Worm (Caenorhabditis elegans) whole organism, L3 larva: ENCODE results near the gene F46H6.5.

Experiments
- R02D3.7 ChIP-seq: fragments of 150-350 bp; optimal IDR thresholded peaks from 2 replicates; lab custom pipeline; 2014; ENCODE audit warnings: missing biosample characterization, missing genetic modification characterization
- ZK546.5 ChIP-seq: sonication (generic microtip); optimal IDR thresholded peaks from 2 replicates; lab custom pipeline; 2017; ENCODE audit warnings: missing biosample characterization, missing genetic modification characterization
- aly-2 ChIP-seq: fragments of 150-350 bp; optimal IDR thresholded peaks from 2 replicates; lab custom pipeline; 2014; ENCODE audit warnings: missing biosample characterization, missing genetic modification characterization
- ama-1 ChIP-seq: fragments of 150-350 bp; optimal IDR thresholded peaks from 2 replicates; lab custom pipeline; 2018
- ceh-16 ChIP-seq: sonication (generic microtip); optimal IDR thresholded peaks from 2 replicates; lab custom pipeline; 2017; ENCODE audit warnings: missing biosample characterization, missing genetic modification characterization
- ceh-28 ChIP-seq: fragments of 150-350 bp; optimal IDR thresholded peaks from 2 replicates; lab custom pipeline; 2014; ENCODE audit warnings: missing biosample characterization, missing genetic modification reagents, missing genetic modification characterization
- ceh-82 ChIP-seq: fragments of 150-350 bp; optimal IDR thresholded peaks from 2 replicates; lab custom pipeline; 2014; ENCODE audit warnings: missing biosample characterization, missing genetic modification characterization
- ceh-9 ChIP-seq: sonication (generic microtip); optimal IDR thresholded peaks from 2 replicates; lab custom pipeline; 2018; ENCODE audit warnings: missing biosample characterization, missing genetic modification characterization
- daf-12 ChIP-seq: fragments of 150-350 bp; optimal IDR thresholded peaks from 2 replicates; lab custom pipeline; 2014; ENCODE audit warnings: missing biosample characterization, missing genetic modification reagents, missing genetic modification characterization
- egl-5 ChIP-seq: fragments of 150-350 bp; optimal IDR thresholded peaks from 2 replicates; lab custom pipeline; 2017; ENCODE audit warnings: missing biosample characterization, missing genetic modification reagents, missing genetic modification characterization, inconsistent platforms
- elt-2 ChIP-seq: sonication (generic microtip); optimal IDR thresholded peaks from 2 replicates; lab custom pipeline; 2016; ENCODE audit warnings: missing genetic modification reagents, mild to moderate bottlenecking, missing genetic modification characterization, missing compliant biosample characterization
- elt-3 ChIP-seq, 3 experiments: fragments of 150-350 bp in 1 of 3; sonication (generic microtip) in 2 of 3; optimal IDR thresholded peaks; 2 replicates in 2 of 3; 4 replicates in 1 of 3; lab custom pipeline; 2014 to 2017; ENCODE audit warnings: missing biosample characterization in 3 of 3, missing genetic modification characterization in 3 of 3
- fkh-2 ChIP-seq: fragments of 150-350 bp; optimal IDR thresholded peaks from 2 replicates; lab custom pipeline; 2014; ENCODE audit warnings: missing biosample characterization, missing genetic modification reagents, missing genetic modification characterization
- fos-1 ChIP-seq: fragments of 150-350 bp; optimal IDR thresholded peaks from 2 replicates; lab custom pipeline; 2014; ENCODE audit warnings: missing biosample characterization, missing genetic modification characterization
- hmg-11 ChIP-seq: sonication (generic microtip); optimal IDR thresholded peaks from 2 replicates; lab custom pipeline; 2016; ENCODE audit warnings: missing genetic modification characterization, missing compliant biosample characterization
- jun-1 ChIP-seq: fragments of 150-350 bp; optimal IDR thresholded peaks from 2 replicates; lab custom pipeline; 2014; ENCODE audit warnings: missing biosample characterization, missing genetic modification reagents, missing genetic modification characterization
- lin-39 ChIP-seq: fragments of 150-350 bp; optimal IDR thresholded peaks from 2 replicates; lab custom pipeline; 2018; ENCODE audit warnings: missing biosample characterization, missing genetic modification reagents, missing genetic modification characterization
- lsy-12 ChIP-seq: sonication (generic microtip); optimal IDR thresholded peaks from 2 replicates; lab custom pipeline; 2016; ENCODE audit warnings: mild to moderate bottlenecking, missing genetic modification characterization, missing compliant biosample characterization
- mdl-1 ChIP-seq: fragments of 150-350 bp; optimal IDR thresholded peaks from 2 replicates; lab custom pipeline; 2014; ENCODE audit warnings: missing biosample characterization, missing genetic modification characterization
- mml-1 ChIP-seq: fragments of 150-350 bp; sonication (generic microtip); optimal IDR thresholded peaks from 3 replicates; lab custom pipeline; 2014; ENCODE audit warnings: missing biosample characterization, missing genetic modification characterization
- nfya-1 ChIP-seq: sonication (generic microtip); optimal IDR thresholded peaks from 2 replicates; lab custom pipeline; 2017; ENCODE audit warnings: missing genetic modification characterization, mild to moderate bottlenecking, missing compliant biosample characterization, antibody characterized with exemption, moderate library complexity; ENCODE audit not compliant: insufficient read depth
- nhr-11 ChIP-seq: fragments of 150-350 bp; optimal IDR thresholded peaks from 2 replicates; lab custom pipeline; 2014; ENCODE audit warnings: missing biosample characterization, missing genetic modification characterization
- nhr-12 ChIP-seq: fragments of 150-350 bp; optimal IDR thresholded peaks from 2 replicates; lab custom pipeline; 2014; ENCODE audit warnings: missing biosample characterization, missing genetic modification characterization
- nhr-23 ChIP-seq: fragments of 150-350 bp; optimal IDR thresholded peaks from 2 replicates; lab custom pipeline; 2014; ENCODE audit warnings: missing biosample characterization, missing genetic modification reagents, missing genetic modification characterization
- nhr-237 ChIP-seq: fragments of 150-350 bp; optimal IDR thresholded peaks from 2 replicates; lab custom pipeline; 2014; ENCODE audit warnings: missing biosample characterization, missing genetic modification characterization
- nhr-25 ChIP-seq: sonication (generic microtip); optimal IDR thresholded peaks from 2 replicates; lab custom pipeline; 2017; ENCODE audit warnings: missing biosample characterization, missing genetic modification characterization
- nhr-28 ChIP-seq: fragments of 150-350 bp; optimal IDR thresholded peaks from 2 replicates; lab custom pipeline; 2014; ENCODE audit warnings: missing biosample characterization, missing genetic modification characterization
- nhr-43 ChIP-seq: sonication (generic microtip); optimal IDR thresholded peaks from 2 replicates; lab custom pipeline; 2016; ENCODE audit warnings: mild to moderate bottlenecking, missing genetic modification characterization, missing compliant biosample characterization; ENCODE audit not compliant: poor library complexity, severe bottlenecking
- nhr-67 ChIP-seq: fragments of 150-350 bp; optimal IDR thresholded peaks from 2 replicates; lab custom pipeline; 2014; ENCODE audit warnings: missing biosample characterization, missing genetic modification characterization
- pha-4 ChIP-seq: fragments of 150-350 bp; optimal IDR thresholded peaks from 2 replicates; lab custom pipeline; 2014; ENCODE audit warnings: missing biosample characterization, missing genetic modification reagents, missing genetic modification characterization
- pqm-1 ChIP-seq: fragments of 150-350 bp; optimal IDR thresholded peaks from 2 replicates; lab custom pipeline; 2017; ENCODE audit warnings: missing biosample characterization, missing genetic modification characterization, inconsistent platforms
- sea-2 ChIP-seq: fragments of 150-350 bp; sonication (generic microtip); optimal IDR thresholded peaks from 4 replicates; lab custom pipeline; 2014; ENCODE audit warnings: missing biosample characterization, missing genetic modification reagents, missing genetic modification characterization
- skn-1 ChIP-seq: fragments of 150-350 bp; optimal IDR thresholded peaks from 2 replicates; lab custom pipeline; 2014; ENCODE audit warnings: missing biosample characterization, missing genetic modification characterization
- snpc-4 ChIP-seq: fragments of 150-350 bp; optimal IDR thresholded peaks from 2 replicates; lab custom pipeline; 2014; ENCODE audit warnings: missing biosample characterization, missing genetic modification characterization
- tbx-2 ChIP-seq: sonication (generic microtip); optimal IDR thresholded peaks from 2 replicates; lab custom pipeline; 2016; ENCODE audit warnings: mild to moderate bottlenecking, missing genetic modification characterization, missing compliant biosample characterization
- unc-39 ChIP-seq: sonication (generic microtip); optimal IDR thresholded peaks from 4 replicates; lab custom pipeline; 2017; ENCODE audit warnings: missing biosample characterization, missing genetic modification characterization
- unc-62 ChIP-seq: fragments of 150-350 bp; sonication (generic microtip); optimal IDR thresholded peaks from 4 replicates; lab custom pipeline; 2014; ENCODE audit warnings: missing biosample characterization, missing genetic modification reagents, missing genetic modification characterization
- ztf-4 ChIP-seq: fragments of 150-350 bp; optimal IDR thresholded peaks from 2 replicates; lab custom pipeline; 2014; ENCODE audit warnings: missing biosample characterization, missing genetic modification characterization

Gene F46H6.5

DNA sequence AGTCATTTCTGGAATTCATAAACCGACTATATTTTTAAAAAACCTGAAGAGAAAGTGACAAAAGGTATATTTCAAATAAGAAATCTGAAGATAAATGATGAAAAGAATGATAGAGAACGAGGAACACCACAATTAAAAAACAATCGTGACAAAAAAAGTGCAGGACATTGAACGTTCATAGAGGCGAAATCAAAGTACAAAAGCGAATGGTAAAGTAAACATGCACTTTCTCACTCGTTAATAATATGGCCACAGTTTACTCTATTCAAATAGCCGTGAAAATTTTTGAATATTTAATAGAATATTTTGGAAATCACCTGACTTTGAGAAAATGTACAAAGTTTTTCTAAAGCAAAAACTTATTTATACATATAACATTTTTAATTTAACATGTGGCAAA lies at the start of gene F46H6.5:
F46H6.5 (minus strand) TSS at position 10 of the 400 bp plus-strand sequence.
- TF ChIP-seq lsy-12 (tag; lab: Kevin White, UChicago): no peak
- no peak for TF ChIP-seq ztf-4 (tag; lab: Kevin White, UChicago)
- TF ChIP-seq pha-4 (tag; lab: Kevin White, UChicago): peak; percentile 74
- TF ChIP-seq pqm-1 (tag; lab: Kevin White, UChicago): peak; percentile 8
- TF ChIP-seq, all 47 proteins: peak for 2

DNA sequence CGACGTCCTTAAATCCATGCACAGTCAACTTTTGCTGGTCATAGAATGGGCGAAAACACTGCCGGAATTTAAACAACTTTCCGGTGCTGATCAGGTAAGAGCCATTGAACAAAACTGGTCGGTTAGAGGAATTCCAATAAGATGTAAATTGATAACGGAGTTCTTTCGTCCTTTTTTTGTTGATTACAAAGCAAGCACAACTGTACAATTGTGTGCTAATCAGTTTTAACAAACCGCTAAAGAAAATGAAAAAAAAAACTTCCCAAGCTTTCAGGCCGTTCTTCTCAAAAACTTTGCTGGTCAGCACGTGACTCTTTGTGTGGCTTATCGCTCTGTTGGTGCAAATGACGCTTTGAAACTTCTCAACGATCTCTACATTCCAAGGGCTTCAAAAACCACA lies 42.1 kb upstream of the F46H6.5 start:
- TF ChIP-seq jun-1 (tag; lab: Kevin White, UChicago) (no peak), mdl-1 (no peak), skn-1 (tag; lab: Kevin White, UChicago) (no peak), pha-4 (tag; lab: Kevin White, UChicago) (peak; percentile 10), elt-2 (tag; lab: Kevin White, UChicago) (peak; percentile 56), snpc-4 (tag; lab: Kevin White, UChicago) (no peak), pqm-1 (tag; lab: Kevin White, UChicago) (peak; percentile 73), mml-1 (tag; lab: Kevin White, UChicago) (no peak), ceh-16 (tag; lab: Kevin White, UChicago) (no peak), elt-3 (tag; optimal IDR thresholded peaks at IDR 0.05; lab: Kevin White, UChicago) (no peak), lin-39 (tag; lab: Kevin White, UChicago) (no peak)

DNA sequence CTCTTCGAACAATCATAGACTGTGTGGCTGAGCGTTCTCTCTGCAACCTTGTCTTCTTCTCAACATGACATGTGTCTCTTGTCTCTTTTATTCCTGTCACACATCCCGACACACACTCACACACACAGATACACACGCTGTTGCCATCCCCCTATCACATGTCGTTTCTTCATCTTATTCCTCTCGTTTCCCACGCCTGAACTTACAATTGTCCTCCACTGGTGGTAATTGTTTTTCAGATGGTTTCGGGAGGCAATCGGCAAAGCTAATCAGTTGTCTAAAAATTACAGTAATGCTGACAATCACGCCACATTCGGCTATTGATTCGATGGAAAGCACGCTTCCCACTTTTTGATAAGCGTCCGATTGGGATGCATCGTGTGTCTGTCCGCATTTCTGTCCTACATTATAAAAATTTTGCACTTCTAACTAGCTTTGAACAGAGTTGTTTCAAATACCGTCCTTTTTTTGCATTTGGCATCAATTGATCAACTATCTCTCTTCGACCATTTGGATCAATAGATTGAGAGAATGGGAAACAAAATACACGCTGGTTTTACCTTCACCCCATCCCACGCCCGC lies 40.2 kb upstream of the F46H6.5 start, which contains the start of gene nhr-35:
nhr-35 (plus strand) TSS at position 532 of the 582 bp plus-strand sequence.
- TF ChIP-seq ama-1 (lab: Kevin White, UChicago) (peak; percentile 26), ztf-4 (tag; lab: Kevin White, UChicago) (no peak), pqm-1 (tag; lab: Kevin White, UChicago) (peak; percentile 97), ceh-82 (tag; lab: Kevin White, UChicago) (no peak), nhr-11 (tag; lab: Kevin White, UChicago) (no peak), aly-2 (tag; lab: Kevin White, UChicago) (no peak), nhr-28 (tag; lab: Kevin White, UChicago) (no peak), mdl-1 (peak; percentile 55), jun-1 (tag; lab: Kevin White, UChicago) (peak; percentile 72), ceh-9 (tag; lab: Kevin White, UChicago) (no peak), ceh-28 (tag; lab: Kevin White, UChicago) (peak; percentile 23), fkh-2 (tag; lab: Kevin White, UChicago) (no peak), skn-1 (tag; lab: Kevin White, UChicago) (peak; percentile 52), nhr-43 (peak; percentile 93), daf-12 (tag; lab: Kevin White, UChicago) (no peak), elt-3 (tag; optimal IDR thresholded peaks at IDR 0.05; lab: Kevin White, UChicago) (no peak), snpc-4 (tag; lab: Kevin White, UChicago) (no peak), lsy-12 (tag; lab: Kevin White, UChicago) (peak; percentile 66), unc-62 (GFP tag; lab: Kevin White, UChicago) (peak; percentile 77), lin-39 (tag; lab: Kevin White, UChicago) (peak; percentile 11), elt-2 (tag; lab: Kevin White, UChicago) (peak; percentile 97), fos-1 (tag; lab: Kevin White, UChicago) (no peak), hmg-11 (tag; lab: Kevin White, UChicago) (no peak), nhr-12 (tag; lab: Kevin White, UChicago) (no peak), nhr-23 (tag; lab: Kevin White, UChicago) (peak; percentile 48), nhr-237 (tag; lab: Kevin White, UChicago) (no peak), R02D3.7 (no peak), tbx-2 (peak; percentile 29), unc-39 (tag; lab: Kevin White, UChicago) (no peak), mml-1 (tag; lab: Kevin White, UChicago) (peak; percentile 62), nfya-1 (tag; lab: Kevin White, UChicago) (peak; percentile 39), nhr-25 (peak; percentile 72), sea-2 (GFP tag; lab: Kevin White, UChicago) (no peak), ZK546.5 (tag; lab: Kevin White, UChicago) (no peak), nhr-67 (tag; lab: Kevin White, UChicago) (no peak), ceh-16 (tag; lab: Kevin White, UChicago) (no peak), pha-4 (tag; lab: Kevin White, UChicago) (peak; percentile 44), egl-5 (tag; lab: Kevin White, UChicago) (peak; percentile 41)
